Fruit fly (Drosophila melanogaster) whole organism, prepupa: ENCODE measurements around the gene CG14355.

Experiments
- Blimp-1 ChIP-seq: fragments of 200-800 bp; sonication (Bioruptor generic); optimal IDR thresholded peaks from 3 replicates; lab custom pipeline; 2017; ENCODE audit warnings: missing biosample characterization, missing genetic modification characterization, mild to moderate bottlenecking, moderate library complexity, missing genetic modification reagents
- CG10631 ChIP-seq: fragments of 200-800 bp; sonication (Bioruptor generic); optimal IDR thresholded peaks from 2 replicates; lab custom pipeline; 2016; ENCODE audit warnings: missing biosample characterization, missing genetic modification characterization
- CG10669 ChIP-seq: fragments of 200-800 bp; sonication (Bioruptor generic); optimal IDR thresholded peaks from 3 replicates; lab custom pipeline; 2018; ENCODE audit warnings: missing biosample characterization, mild to moderate bottlenecking, missing genetic modification characterization, moderate library complexity
- CG11294 ChIP-seq: fragments of 200-800 bp; sonication (Bioruptor generic); IDR thresholded peaks from 2 replicates; pipeline ENCODE4 v1.3.6; 2022; ENCODE audit warnings: missing biosample characterization, missing genetic modification characterization
- CG11902 ChIP-seq: fragments of 200-800 bp; sonication (Bioruptor generic); optimal IDR thresholded peaks from 3 replicates; lab custom pipeline; 2016; ENCODE audit warnings: missing biosample characterization, missing genetic modification characterization
- CG15336 ChIP-seq: fragments of 200-800 bp; sonication (Bioruptor generic); IDR thresholded peaks from 2 replicates; pipeline ENCODE4 v1.3.6; 2022; ENCODE audit warnings: missing biosample characterization, missing genetic modification characterization
- CG1621 ChIP-seq: fragments of 200-800 bp; sonication (Bioruptor generic); optimal IDR thresholded peaks from 3 replicates; lab custom pipeline; 2018; ENCODE audit warnings: missing biosample characterization, mild to moderate bottlenecking, missing genetic modification characterization
- CG16779 ChIP-seq: fragments of 200-800 bp; sonication (Bioruptor generic); optimal IDR thresholded peaks from 3 replicates; lab custom pipeline; 2017; ENCODE audit warnings: missing biosample characterization, mild to moderate bottlenecking, missing genetic modification characterization
- CG31627 ChIP-seq: fragments of 200-800 bp; sonication (Bioruptor generic); optimal IDR thresholded peaks from 3 replicates; lab custom pipeline; 2016; ENCODE audit warnings: missing biosample characterization, missing genetic modification characterization
- CG34406 ChIP-seq: fragments of 200-800 bp; sonication (Bioruptor generic); optimal IDR thresholded peaks from 3 replicates; lab custom pipeline; 2016; ENCODE audit warnings: missing biosample characterization, missing genetic modification characterization
- CG3919 ChIP-seq: fragments of 200-800 bp; sonication (Bioruptor generic); optimal IDR thresholded peaks from 3 replicates; lab custom pipeline; 2016; ENCODE audit warnings: missing biosample characterization, missing genetic modification characterization
- CG6163 ChIP-seq: fragments of 200-800 bp; sonication (Bioruptor generic); IDR thresholded peaks from 3 replicates; pipeline ENCODE4 v1.3.6; 2022; ENCODE audit warnings: missing biosample characterization, missing genetic modification characterization
- CG6276 ChIP-seq: fragments of 200-800 bp; sonication (Bioruptor generic); optimal IDR thresholded peaks from 2 replicates; lab custom pipeline; 2017; ENCODE audit warnings: missing biosample characterization, mild to moderate bottlenecking, missing genetic modification characterization
- CG6792 ChIP-seq: fragments of 200-800 bp; sonication (Bioruptor generic); optimal IDR thresholded peaks from 3 replicates; lab custom pipeline; 2016; ENCODE audit warnings: missing biosample characterization, missing genetic modification characterization
- CG6808 ChIP-seq: fragments of 200-800 bp; sonication (Bioruptor generic); optimal IDR thresholded peaks from 3 replicates; lab custom pipeline; 2017; ENCODE audit warnings: missing biosample characterization, missing genetic modification characterization, mild to moderate bottlenecking, moderate library complexity, missing genetic modification reagents
- CG6854 ChIP-seq: fragments of 200-800 bp; sonication (Bioruptor generic); optimal IDR thresholded peaks from 2 replicates; lab custom pipeline; 2017; ENCODE audit warnings: missing biosample characterization, mild to moderate bottlenecking, missing genetic modification characterization
- CG7368 ChIP-seq: fragments of 200-800 bp; sonication (Bioruptor generic); optimal IDR thresholded peaks from 3 replicates; lab custom pipeline; 2016; ENCODE audit warnings: missing biosample characterization, missing genetic modification characterization
- CG8119 ChIP-seq: fragments of 200-800 bp; sonication (Bioruptor generic); IDR thresholded peaks from 3 replicates; pipeline ENCODE4 v1.3.6; 2022; ENCODE audit warnings: missing biosample characterization, missing genetic modification characterization
- CG8319 ChIP-seq: fragments of 200-800 bp; sonication (Bioruptor generic); optimal IDR thresholded peaks from 3 replicates; lab custom pipeline; 2016; ENCODE audit warnings: missing biosample characterization, missing genetic modification characterization
- CG8632 ChIP-seq: fragments of 200-800 bp; sonication (Bioruptor generic); optimal IDR thresholded peaks from 3 replicates; lab custom pipeline; 2016; ENCODE audit warnings: missing biosample characterization, missing genetic modification characterization
- CG9139 ChIP-seq: fragments of 200-800 bp; sonication (Bioruptor generic); optimal IDR thresholded peaks from 3 replicates; lab custom pipeline; 2017; ENCODE audit warnings: missing biosample characterization, mild to moderate bottlenecking, missing genetic modification characterization
- Eip78C ChIP-seq: fragments of 200-800 bp; sonication (Bioruptor generic); peaks from one replicate; lab custom pipeline; 2016; ENCODE audit warnings: missing biosample characterization, missing genetic modification characterization
- Eip93F ChIP-seq: fragments of 200-800 bp; sonication (Bioruptor generic); optimal IDR thresholded peaks from 2 replicates; lab custom pipeline; 2016; ENCODE audit warnings: missing biosample characterization, mild to moderate bottlenecking, missing genetic modification characterization
- Ets21C ChIP-seq: fragments of 200-800 bp; sonication (Bioruptor generic); optimal IDR thresholded peaks from 3 replicates; lab custom pipeline; 2016; ENCODE audit warnings: missing biosample characterization, missing genetic modification characterization
- Ets96B ChIP-seq: fragments of 200-800 bp; optimal IDR thresholded peaks from 2 replicates; lab custom pipeline; 2019; ENCODE audit warnings: missing biosample characterization, mild to moderate bottlenecking, missing genetic modification characterization, moderate library complexity
- Hr38 ChIP-seq: sonication (Bioruptor generic); optimal IDR thresholded peaks from 2 replicates; lab custom pipeline; 2016; ENCODE audit warnings: missing biosample characterization, missing genetic modification characterization
- Hr39 ChIP-seq: fragments of 200-800 bp; sonication (Bioruptor generic); optimal IDR thresholded peaks from 2 replicates; lab custom pipeline; 2016; ENCODE audit warnings: missing biosample characterization, missing genetic modification characterization
- Hr4 ChIP-seq: fragments of 200-800 bp; sonication (Bioruptor generic); optimal IDR thresholded peaks from 3 replicates; lab custom pipeline; 2016; ENCODE audit warnings: missing biosample characterization, missing genetic modification characterization
- Lpt ChIP-seq: fragments of 200-800 bp; sonication (Bioruptor generic); optimal IDR thresholded peaks from 3 replicates; lab custom pipeline; 2016; ENCODE audit warnings: missing biosample characterization, missing genetic modification characterization
- Met ChIP-seq: fragments of 200-800 bp; sonication (Bioruptor generic); optimal IDR thresholded peaks from 3 replicates; lab custom pipeline; 2016; ENCODE audit warnings: missing biosample characterization, missing genetic modification characterization
- OdsH ChIP-seq: fragments of 200-800 bp; sonication (Bioruptor generic); optimal IDR thresholded peaks from 3 replicates; lab custom pipeline; 2016; ENCODE audit warnings: missing biosample characterization, missing genetic modification characterization
- Smox ChIP-seq: fragments of 200-800 bp; sonication (Bioruptor generic); optimal IDR thresholded peaks from 3 replicates; lab custom pipeline; 2016; ENCODE audit warnings: missing biosample characterization, missing genetic modification characterization
- Sox102F ChIP-seq: fragments of 200-800 bp; sonication (Bioruptor generic); optimal IDR thresholded peaks from 2 replicates; lab custom pipeline; 2016; ENCODE audit warnings: missing biosample characterization, mild to moderate bottlenecking, missing genetic modification characterization
- Sox14 ChIP-seq: fragments of 200-800 bp; sonication (Bioruptor generic); optimal IDR thresholded peaks from 3 replicates; lab custom pipeline; 2016; ENCODE audit warnings: missing biosample characterization, missing genetic modification characterization
- achi ChIP-seq: fragments of 200-800 bp; sonication (Bioruptor generic); optimal IDR thresholded peaks from 3 replicates; lab custom pipeline; 2016; ENCODE audit warnings: missing biosample characterization, missing genetic modification characterization
- acj6 ChIP-seq: fragments of 200-800 bp; sonication (Bioruptor generic); optimal IDR thresholded peaks from 3 replicates; lab custom pipeline; 2016; ENCODE audit warnings: missing biosample characterization, missing genetic modification characterization
- cyc ChIP-seq: fragments of 200-800 bp; sonication (Bioruptor generic); optimal IDR thresholded peaks from 3 replicates; lab custom pipeline; 2016; ENCODE audit warnings: missing biosample characterization, missing genetic modification characterization
- dac ChIP-seq: fragments of 200-800 bp; sonication (Bioruptor generic); optimal IDR thresholded peaks from 2 replicates; lab custom pipeline; 2017; ENCODE audit warnings: missing biosample characterization, mild to moderate bottlenecking, missing genetic modification characterization
- dsx ChIP-seq: fragments of 200-800 bp; optimal IDR thresholded peaks from 3 replicates; lab custom pipeline; 2019; ENCODE audit warnings: missing biosample characterization, mild to moderate bottlenecking, missing genetic modification characterization, moderate library complexity; ENCODE audit not compliant: poor library complexity, severe bottlenecking
- eg ChIP-seq: fragments of 200-800 bp; sonication (Bioruptor generic); IDR thresholded peaks from 3 replicates; pipeline ENCODE4 v1.3.6; 2022; ENCODE audit warnings: missing biosample characterization, missing genetic modification characterization
- fd59A ChIP-seq: fragments of 200-800 bp; sonication (Bioruptor generic); optimal IDR thresholded peaks from 2 replicates; lab custom pipeline; 2017; ENCODE audit warnings: missing biosample characterization, mild to moderate bottlenecking, missing genetic modification characterization, missing genetic modification reagents
- fd85E ChIP-seq: fragments of 200-800 bp; sonication (Bioruptor generic); optimal IDR thresholded peaks from 3 replicates; lab custom pipeline; 2016; ENCODE audit warnings: missing biosample characterization, missing genetic modification characterization
- fkh ChIP-seq: fragments of 200-800 bp; sonication (Bioruptor generic); optimal IDR thresholded peaks from 3 replicates; lab custom pipeline; 2017; ENCODE audit warnings: missing biosample characterization, mild to moderate bottlenecking, missing genetic modification characterization, moderate library complexity
- lz ChIP-seq: fragments of 200-800 bp; sonication (Bioruptor generic); optimal IDR thresholded peaks from 3 replicates; lab custom pipeline; 2016; ENCODE audit warnings: missing biosample characterization, missing genetic modification characterization
- net ChIP-seq: fragments of 200-800 bp; sonication (Bioruptor generic); optimal IDR thresholded peaks from 3 replicates; lab custom pipeline; 2016; ENCODE audit warnings: missing biosample characterization, missing genetic modification characterization
- pdm3 ChIP-seq: fragments of 200-800 bp; sonication (Bioruptor generic); optimal IDR thresholded peaks from 3 replicates; lab custom pipeline; 2016; ENCODE audit warnings: missing biosample characterization, missing genetic modification characterization
- salr ChIP-seq, 2 experiments: fragments of 200-800 bp; sonication (Bioruptor generic); optimal IDR thresholded peaks; 3 replicates each; lab custom pipeline; 2016 to 2018; ENCODE audit warnings: missing biosample characterization in 2 of 2, missing genetic modification characterization in 2 of 2, mild to moderate bottlenecking in 1 of 2
- spab ChIP-seq: fragments of 200-800 bp; sonication (Bioruptor generic); optimal IDR thresholded peaks from 2 replicates; lab custom pipeline; 2017; ENCODE audit warnings: missing biosample characterization, mild to moderate bottlenecking, missing genetic modification characterization, missing genetic modification reagents
- ss ChIP-seq, 2 experiments: fragments of 200-800 bp; sonication (Bioruptor generic); optimal IDR thresholded peaks; 2 replicates in 1 of 2; 3 replicates in 1 of 2; lab custom pipeline; 2017 to 2018; ENCODE audit warnings: mild to moderate bottlenecking in 2 of 2, missing biosample characterization in 2 of 2, missing genetic modification characterization in 2 of 2, moderate library complexity in 1 of 2
- svp ChIP-seq: fragments of 200-800 bp; sonication (Bioruptor generic); peaks from one replicate; lab custom pipeline; 2016; ENCODE audit warnings: missing biosample characterization, missing genetic modification characterization
- topi ChIP-seq: fragments of 200-800 bp; sonication (Bioruptor generic); optimal IDR thresholded peaks from 3 replicates; lab custom pipeline; 2016; ENCODE audit warnings: missing biosample characterization, missing genetic modification characterization
- vri ChIP-seq: fragments of 200-800 bp; sonication (Bioruptor generic); optimal IDR thresholded peaks from 3 replicates; lab custom pipeline; 2016; ENCODE audit warnings: missing biosample characterization, mild to moderate bottlenecking, missing genetic modification characterization

Gene CG14355

DNA sequence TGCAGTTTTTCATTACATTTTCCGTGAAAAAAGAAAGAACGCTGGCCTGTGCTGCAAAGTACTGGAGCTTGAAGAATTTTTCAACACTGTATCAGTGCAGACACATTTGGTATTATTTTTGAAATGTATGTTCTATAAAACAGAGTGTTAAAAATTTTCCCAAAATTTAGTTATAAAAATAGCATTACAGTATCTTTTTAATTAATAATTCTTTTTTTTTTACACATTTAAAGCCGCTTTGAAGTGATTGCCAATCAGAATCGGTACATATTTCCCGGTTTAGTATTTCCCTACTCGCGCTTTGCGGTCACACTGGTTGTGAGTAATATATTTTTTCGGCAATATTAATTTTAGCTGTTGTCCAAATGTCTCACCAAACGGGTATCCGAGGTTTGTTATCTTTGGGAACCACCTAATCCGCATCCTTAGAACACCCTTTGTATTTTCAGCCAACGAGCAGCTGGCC, 29.4 kb downstream of the CG14355 start, which contains the start of the genes Abi and twf:
TSS of gene Abi (minus strand) at position 74 of the 466 bp plus-strand sequence.
TSS of gene twf (plus strand) at position 308 of the 466 bp plus-strand sequence.
- TF ChIP-seq CG11294 (GFP tag; lab: Robert Waterston, UW) = no peak
- TF ChIP-seq Eip93F (GFP tag; lab: Kevin White, UChicago) = no peak
- no peak for TF ChIP-seq fd85E
- TF ChIP-seq fd59A = peak; percentile 14
- no peak for TF ChIP-seq fkh (GFP tag; lab: Kevin White, UChicago)
- TF ChIP-seq CG10669 (GFP tag; lab: Kevin White, UChicago) = no peak
- peak; percentile 45 for TF ChIP-seq CG8632 (GFP tag; lab: Kevin White, UChicago)
- TF ChIP-seq CG6808 (GFP tag; lab: Kevin White, UChicago) = no peak
- TF ChIP-seq CG6792 (GFP tag; lab: Kevin White, UChicago) = peak; percentile 61
- no peak for TF ChIP-seq CG6276 (GFP tag; lab: Kevin White, UChicago)
- TF ChIP-seq topi = peak; percentile 62
- no peak for TF ChIP-seq Hr38
- peak; percentile 35 for TF ChIP-seq CG7368 (GFP tag; lab: Kevin White, UChicago)
- TF ChIP-seq OdsH (GFP tag; lab: Kevin White, UChicago) = peak; percentile 80
- TF ChIP-seq Sox14 (GFP tag; lab: Kevin White, UChicago) = peak; percentile 74
- no peak for TF ChIP-seq Lpt (GFP tag; lab: Kevin White, UChicago)
- peak; percentile 48 for TF ChIP-seq CG34406
- TF ChIP-seq Ets96B (tag; lab: Kevin White, UChicago) = no peak
- peak; percentile 64 for TF ChIP-seq Smox (GFP tag; lab: Kevin White, UChicago)
- TF ChIP-seq spab (GFP tag; lab: Kevin White, UChicago) = no peak
- TF ChIP-seq cyc (GFP tag; lab: Kevin White, UChicago) = peak; percentile 70
- TF ChIP-seq Eip78C (GFP tag; lab: Kevin White, UChicago) = peak; percentile 90
- TF ChIP-seq CG1621 (tag; lab: Kevin White, UChicago) = peak; percentile 37
- TF ChIP-seq dsx (GFP tag; lab: Kevin White, UChicago) = no peak
- TF ChIP-seq Blimp-1 (GFP tag; lab: Kevin White, UChicago) = no peak
- TF ChIP-seq net (GFP tag; lab: Kevin White, UChicago) = peak; percentile 33
- peak; percentile 60 for TF ChIP-seq Sox102F (GFP tag; lab: Kevin White, UChicago)
- peak; percentile 55 for TF ChIP-seq Hr39 (GFP tag; lab: Kevin White, UChicago)
- TF ChIP-seq CG8319 (GFP tag; lab: Kevin White, UChicago) = peak; percentile 60
- TF ChIP-seq CG6163 (GFP tag; lab: Robert Waterston, UW) = peak; percentile 52; the same call in 1 of the 3 replicates
- no peak for TF ChIP-seq ss (GFP tag; optimal IDR thresholded peaks at IDR 0.05; lab: Kevin White, UChicago)
- TF ChIP-seq eg (GFP tag; lab: Robert Waterston, UW) = peak; percentile 42; the same call in 2 of the 3 replicates
- TF ChIP-seq Hr4 = no peak
- TF ChIP-seq salr (GFP tag; optimal IDR thresholded peaks at IDR 0.05; lab: Kevin White, UChicago) = no peak
- 0 out of 2 replicates have a peak, but pooled peaks have one; percentile 30 for TF ChIP-seq CG15336 (GFP tag; lab: Robert Waterston, UW)
- peak; percentile 67 for TF ChIP-seq acj6
- TF ChIP-seq lz (GFP tag; lab: Kevin White, UChicago) = peak; percentile 70
- peak; percentile 73 for TF ChIP-seq svp (GFP tag; lab: Kevin White, UChicago)
- TF ChIP-seq Ets21C (GFP tag; lab: Kevin White, UChicago) = peak; percentile 39
- no peak for TF ChIP-seq CG6854 (GFP tag; lab: Kevin White, UChicago)
- TF ChIP-seq pdm3 (GFP tag; lab: Kevin White, UChicago) = peak; percentile 70
- TF ChIP-seq CG8119 (GFP tag; lab: Robert Waterston, UW) = no peak
- TF ChIP-seq Met = no peak
- peak; percentile 63 for TF ChIP-seq achi (GFP tag; lab: Kevin White, UChicago)
- TF ChIP-seq CG11902 (GFP tag; lab: Kevin White, UChicago) = peak; percentile 41
- peak; percentile 78 for TF ChIP-seq CG3919
- TF ChIP-seq dac (GFP tag; lab: Kevin White, UChicago) = no peak
- peak; percentile 72 for TF ChIP-seq CG10631 (GFP tag; lab: Kevin White, UChicago)
- TF ChIP-seq CG31627 (GFP tag; lab: Kevin White, UChicago) = peak; percentile 77
- no peak for TF ChIP-seq CG16779 (tag; lab: Kevin White, UChicago)
- no peak for TF ChIP-seq CG9139 (GFP tag; lab: Kevin White, UChicago)
- peak; percentile 38 for TF ChIP-seq vri (GFP tag; lab: Kevin White, UChicago)
